Worm (Caenorhabditis elegans): ENCODE measurements around the gene unc-10.

The unc-10 gene

DNA sequence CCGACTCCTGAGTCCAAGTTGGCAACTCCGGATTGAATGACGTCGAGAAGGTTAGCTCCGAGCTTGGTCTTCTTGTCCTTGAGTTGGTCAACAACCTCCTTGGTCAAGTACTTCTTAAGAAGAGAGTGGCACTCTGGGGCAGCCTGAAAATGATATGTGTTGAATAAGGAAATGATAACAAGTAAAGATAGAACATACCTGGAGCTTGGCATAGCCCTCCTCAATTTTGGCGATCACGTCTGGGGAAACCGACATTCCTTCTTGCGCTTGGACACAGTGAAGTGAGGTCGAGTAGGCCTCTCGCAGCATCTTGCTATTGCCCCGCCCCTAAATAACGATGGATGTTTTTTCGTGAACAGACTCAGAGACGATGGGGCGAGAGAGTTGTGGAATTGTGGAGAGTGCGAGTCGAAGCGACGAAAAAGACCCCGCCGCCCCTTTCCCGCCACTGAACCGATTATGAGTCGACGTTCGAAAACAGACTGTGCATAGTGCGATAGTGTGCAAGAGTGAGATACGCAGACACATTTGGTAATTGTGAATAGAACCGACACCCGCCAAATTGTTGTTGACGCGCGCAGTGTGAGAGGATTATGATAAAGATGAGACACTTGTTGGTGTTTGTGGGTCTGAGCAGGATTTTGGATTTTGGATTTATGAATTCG, 47.8 kb downstream of the unc-10 start:
- TF ChIP-seq ceh-28 (tag; optimal IDR thresholded peaks at IDR 0.05) (no peak), pqm-1 (tag; optimal IDR thresholded peaks at IDR 0.05) (peak; percentile 31), lin-39 (tag; optimal IDR thresholded peaks at IDR 0.05) (peak; percentile 66), pha-4 (tag; optimal IDR thresholded peaks at IDR 0.05) (peak; percentile 48), hmg-11 (tag; optimal IDR thresholded peaks at IDR 0.05) (peak; percentile 34), elt-2 (tag; optimal IDR thresholded peaks at IDR 0.05) (peak; percentile 60), nhr-25 (tag; optimal IDR thresholded peaks at IDR 0.05) (no peak), nhr-43 (tag; optimal IDR thresholded peaks at IDR 0.05; ENCODE audit: poor library complexity, severe bottlenecking) (peak; percentile 13), snpc-4 (tag; optimal IDR thresholded peaks at IDR 0.05) (peak; percentile 17), nfya-1 (tag; optimal IDR thresholded peaks at IDR 0.05; ENCODE audit: insufficient read depth) (peak; percentile 63), egl-5 (tag; optimal IDR thresholded peaks at IDR 0.05) (no peak), jun-1 (tag; optimal IDR thresholded peaks at IDR 0.05) (peak; percentile 16), ama-1 (optimal IDR thresholded peaks at IDR 0.05) (peak; percentile 90), nhr-23 (tag; optimal IDR thresholded peaks at IDR 0.05) (peak; percentile 27)

DNA sequence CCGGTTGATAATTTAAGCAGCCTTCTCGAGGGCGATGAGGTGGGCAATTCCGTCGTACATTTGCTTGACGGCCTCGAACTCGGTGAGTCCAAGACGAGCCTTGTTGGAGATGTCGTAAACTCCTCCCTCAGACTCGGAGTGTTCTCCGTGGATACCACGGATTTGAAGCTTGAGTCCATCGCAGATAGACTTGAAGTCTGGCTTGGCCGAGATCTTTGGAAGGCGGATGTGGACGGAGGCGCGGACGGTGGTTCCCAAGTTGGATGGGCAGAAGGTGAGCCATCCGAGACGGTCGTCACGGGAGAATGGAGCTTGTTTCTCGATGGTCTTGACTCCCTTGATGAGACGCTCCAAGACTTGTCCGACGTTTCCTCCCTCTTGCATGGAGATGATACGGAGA, 49.2 kb downstream of the unc-10 start:
- TF ChIP-seq lin-15B (tag; optimal IDR thresholded peaks at IDR 0.05): no peak
- TF ChIP-seq ceh-82 (tag; optimal IDR thresholded peaks at IDR 0.05): no peak
- no peak for TF ChIP-seq nhr-77 (tag; optimal IDR thresholded peaks at IDR 0.05)

DNA sequence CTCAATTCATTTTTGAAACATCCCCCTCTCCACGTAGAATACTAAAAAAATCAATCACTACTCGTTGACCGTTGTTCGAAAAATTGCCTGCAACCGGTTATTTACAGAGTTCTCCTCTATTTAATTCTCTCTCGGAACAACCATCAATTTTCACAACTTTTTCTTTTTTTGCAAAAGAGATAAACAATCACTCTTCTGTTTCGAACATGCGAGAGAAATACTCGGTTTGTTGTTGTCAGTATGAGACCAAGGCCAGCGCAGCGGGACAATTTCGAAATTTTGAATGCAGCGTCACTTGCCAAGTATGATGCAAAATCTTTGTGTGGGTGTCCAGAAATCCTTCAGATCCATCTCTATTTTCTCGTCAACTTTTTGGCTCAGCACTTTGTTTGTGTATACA, 49.8 kb downstream of the unc-10 start:
- TF ChIP-seq zag-1 (tag; optimal IDR thresholded peaks at IDR 0.05) (no peak), ceh-82 (tag; optimal IDR thresholded peaks at IDR 0.05) (no peak), unc-39 (tag; optimal IDR thresholded peaks at IDR 0.05) (no peak), ama-1 (optimal IDR thresholded peaks at IDR 0.05) (peak; percentile 92), daf-12 (tag; optimal IDR thresholded peaks at IDR 0.05) (peak; percentile 51), ztf-11 (tag; optimal IDR thresholded peaks at IDR 0.05) (peak; percentile 11), nhr-12 (tag; optimal IDR thresholded peaks at IDR 0.05) (no peak), lin-39 (tag; optimal IDR thresholded peaks at IDR 0.05) (peak; percentile 38), nfya-1 (tag; optimal IDR thresholded peaks at IDR 0.05; ENCODE audit: insufficient read depth) (no peak), nhr-25 (tag; optimal IDR thresholded peaks at IDR 0.05) (peak; percentile 10), ceh-9 (tag; optimal IDR thresholded peaks at IDR 0.05) (no peak), lin-15B (tag; optimal IDR thresholded peaks at IDR 0.05) (no peak), nhr-43 (tag; optimal IDR thresholded peaks at IDR 0.05; ENCODE audit: poor library complexity, severe bottlenecking) (peak; percentile 24), elt-2 (tag; optimal IDR thresholded peaks at IDR 0.05) (peak; percentile 29), mml-1 (tag; optimal IDR thresholded peaks at IDR 0.05) (no peak), aly-2 (tag; optimal IDR thresholded peaks at IDR 0.05) (peak; percentile 37), ceh-28 (tag; optimal IDR thresholded peaks at IDR 0.05) (peak; percentile 35), skn-1 (tag; optimal IDR thresholded peaks at IDR 0.05) (no peak)

DNA sequence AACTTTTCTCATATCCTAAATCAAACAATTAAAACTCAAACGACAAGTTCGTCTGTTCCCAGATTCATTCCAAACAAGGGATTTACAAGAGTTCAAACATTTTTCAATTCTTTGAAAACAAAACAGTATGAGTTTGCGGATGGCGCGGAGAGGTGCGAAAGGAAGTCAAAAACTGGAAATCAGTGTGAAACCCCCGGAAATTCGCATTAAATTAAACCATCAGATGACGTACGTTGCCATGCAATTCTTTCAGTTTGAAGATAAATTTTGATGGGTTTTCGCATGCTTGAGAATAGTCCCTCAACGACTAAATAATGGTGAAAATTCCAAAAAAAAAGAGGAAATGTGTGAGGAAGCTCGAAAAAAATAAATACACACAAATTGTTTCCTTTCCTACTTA, 50.8 kb downstream of the unc-10 start:
- no peak for TF ChIP-seq pqm-1 (tag; optimal IDR thresholded peaks at IDR 0.05)

DNA sequence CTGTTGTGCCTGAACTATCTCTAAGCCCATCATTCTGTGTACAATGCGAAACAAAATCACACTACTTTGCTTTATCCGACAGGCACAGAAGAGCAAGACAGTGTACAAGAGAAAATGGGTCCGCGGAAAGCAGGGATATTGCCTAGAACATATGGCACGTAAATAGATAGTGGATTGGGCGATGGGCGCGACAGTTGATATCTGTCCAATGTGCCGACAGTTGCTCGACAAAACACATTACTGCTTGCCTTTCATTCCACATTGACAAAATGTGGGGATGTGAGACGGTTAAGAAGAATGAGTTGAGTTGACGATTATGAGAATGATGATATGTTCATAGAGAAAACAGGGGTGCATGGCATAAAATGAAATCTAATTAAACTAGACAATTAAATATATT, 55.1 kb downstream of the unc-10 start:
- TF ChIP-seq egl-5 (tag; optimal IDR thresholded peaks at IDR 0.05): peak; percentile 63
- no peak for TF ChIP-seq unc-39 (tag; optimal IDR thresholded peaks at IDR 0.05)
- no peak for TF ChIP-seq skn-1 (tag; optimal IDR thresholded peaks at IDR 0.05)

DNA sequence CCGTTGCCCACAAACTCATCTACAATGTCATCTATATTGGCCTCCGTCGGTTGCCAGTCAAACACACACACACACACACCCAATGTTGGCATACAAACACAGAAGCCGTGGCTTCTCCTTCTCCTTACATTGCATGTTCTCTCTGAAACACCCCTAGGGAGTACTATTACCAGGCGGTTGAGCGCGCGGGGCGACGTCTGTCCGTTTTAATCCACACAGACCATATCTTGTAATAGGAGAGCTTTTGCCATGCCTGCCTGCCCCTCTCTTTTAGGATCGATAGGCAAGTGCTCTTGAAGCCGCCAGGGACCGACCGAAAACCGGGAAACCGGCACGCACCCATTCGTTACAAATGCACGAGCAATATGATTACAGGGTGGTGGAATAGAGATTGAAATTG, 55.6 kb downstream of the unc-10 start:
- TF ChIP-seq daf-12 (tag; optimal IDR thresholded peaks at IDR 0.05) (no peak), mdl-1 (tag; optimal IDR thresholded peaks at IDR 0.05) (no peak), pha-4 (tag; optimal IDR thresholded peaks at IDR 0.05) (no peak), lin-15B (tag; optimal IDR thresholded peaks at IDR 0.05) (no peak), egl-27 (tag; optimal IDR thresholded peaks at IDR 0.05) (no peak), ama-1 (optimal IDR thresholded peaks at IDR 0.05) (no peak), nhr-67 (tag; optimal IDR thresholded peaks at IDR 0.05) (no peak)

DNA sequence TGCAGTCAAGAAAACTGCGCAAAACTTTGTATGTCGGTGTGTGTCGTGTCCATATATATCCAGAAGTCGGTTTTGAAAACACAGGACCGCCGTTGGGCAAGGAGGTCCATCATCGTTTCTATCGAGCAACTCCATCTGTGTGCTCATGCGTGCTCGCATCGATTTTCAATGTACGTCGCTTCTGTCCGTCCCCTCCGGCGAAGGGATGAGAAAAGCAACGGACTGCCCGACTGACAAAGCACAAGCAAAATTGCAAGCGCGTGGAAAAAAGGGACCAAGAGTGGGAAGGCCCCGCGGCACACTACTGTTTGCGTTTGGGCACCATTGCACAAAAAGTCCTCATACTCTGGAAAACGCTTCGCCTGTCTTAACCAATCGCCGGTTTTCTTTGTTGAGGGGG, 57.7 kb downstream of the unc-10 start:
- TF ChIP-seq nhr-11 (tag; optimal IDR thresholded peaks at IDR 0.05) (no peak), nfya-1 (tag; optimal IDR thresholded peaks at IDR 0.05; ENCODE audit: insufficient read depth) (peak; percentile 44), hmg-11 (tag; optimal IDR thresholded peaks at IDR 0.05) (no peak), snpc-4 (tag; optimal IDR thresholded peaks at IDR 0.05) (peak; percentile 2), lin-39 (tag; optimal IDR thresholded peaks at IDR 0.05) (peak; percentile 63)

All from whole organism, L3 larva.